Worm (Caenorhabditis elegans) whole organism, young adult: ENCODE measurements around the gene rml-3.

Experiments used
- F49E8.2 ChIP-seq: sonication (generic microtip); optimal IDR thresholded peaks from 3 replicates; lab custom pipeline; 2017; ENCODE audit warnings: missing genetic modification characterization, mild to moderate bottlenecking, missing compliant biosample characterization, antibody characterized with exemption, moderate library complexity; ENCODE audit not compliant: insufficient read depth
- F57C9.4 ChIP-seq: sonication (generic microtip); optimal IDR thresholded peaks from 2 replicates; lab custom pipeline; 2017; ENCODE audit warnings: mild to moderate bottlenecking, missing genetic modification characterization, missing compliant biosample characterization
- T26A5.8 ChIP-seq: sonication (generic microtip); optimal IDR thresholded peaks from 2 replicates; lab custom pipeline; 2016; ENCODE audit warnings: missing genetic modification characterization, missing compliant biosample characterization
- ZK185.1 ChIP-seq: sonication (generic microtip); optimal IDR thresholded peaks from 2 replicates; lab custom pipeline; 2016; ENCODE audit warnings: mild to moderate bottlenecking, missing genetic modification characterization, missing compliant biosample characterization; ENCODE audit not compliant: poor library complexity, severe bottlenecking
- ceh-40 ChIP-seq: fragments of 200-800 bp; sonication (Bioruptor generic); IDR thresholded peaks from 2 replicates; pipeline ENCODE4 v1.3.6; 2022; ENCODE audit warnings: missing genetic modification characterization, missing compliant biosample characterization
- lin-35 ChIP-seq, 3 experiments: fragments of 150-350 bp in 2 of 3; sonication (generic microtip) in 1 of 3; optimal IDR thresholded peaks; 2 replicates each; lab custom pipeline; 2014 to 2018; ENCODE audit warnings: missing biosample characterization in 3 of 3, missing genetic modification characterization in 3 of 3, missing genetic modification reagents in 3 of 3
- lir-1 ChIP-seq: fragments of 200-800 bp; sonication (Bioruptor generic); conservative IDR thresholded peaks from 2 replicates; pipeline ENCODE4 v1.3.6; 2022; ENCODE audit warnings: missing genetic modification reagents, missing genetic modification characterization, missing compliant biosample characterization
- nhr-27 ChIP-seq: fragments of 200-800 bp; sonication (Bioruptor generic); optimal IDR thresholded peaks from 2 replicates; lab custom pipeline; 2018; ENCODE audit warnings: mild to moderate bottlenecking, missing genetic modification characterization, moderate library complexity, missing compliant biosample characterization
- rcor-1 ChIP-seq: fragments of 200-800 bp; sonication (Bioruptor generic); IDR thresholded peaks from 2 replicates; pipeline ENCODE4 v1.3.6; 2022; ENCODE audit warnings: missing genetic modification reagents, missing genetic modification characterization, missing compliant biosample characterization
- somi-1 ChIP-seq: fragments of 200-800 bp; sonication (Bioruptor generic); optimal IDR thresholded peaks from 2 replicates; lab custom pipeline; 2018; ENCODE audit warnings: mild to moderate bottlenecking, missing genetic modification characterization, missing compliant biosample characterization
- unc-62 ChIP-seq: fragments of 150-350 bp; optimal IDR thresholded peaks from 2 replicates; lab custom pipeline; 2014; ENCODE audit warnings: missing biosample characterization, missing genetic modification reagents, missing genetic modification characterization

ce11 chrX:6280998-6281397 lies 42.1 kb upstream of the rml-3 start:
- TF ChIP-seq lin-35 (GFP tag; optimal IDR thresholded peaks at IDR 0.05; lab: Kevin White, UChicago) = no peak
- TF ChIP-seq somi-1 (GFP tag; lab: Kevin White, UChicago) = no peak
- no peak for TF ChIP-seq T26A5.8 (tag; lab: Kevin White, UChicago)
- no peak for TF ChIP-seq F49E8.2 (tag; lab: Kevin White, UChicago)
- TF ChIP-seq lir-1 (GFP tag; lab: Robert Waterston, UW) = no peak
- TF ChIP-seq F57C9.4 (tag; lab: Kevin White, UChicago) = no peak
- no peak for TF ChIP-seq rcor-1 (GFP tag; lab: Robert Waterston, UW)
- TF ChIP-seq ZK185.1 (tag; lab: Kevin White, UChicago) = no peak
- TF ChIP-seq unc-62 (GFP tag; lab: Kevin White, UChicago) = no peak
- no peak for TF ChIP-seq ceh-40
- TF ChIP-seq nhr-27 (tag; lab: Kevin White, UChicago) = no peak
